Worm (Caenorhabditis elegans) whole organism, midembryonic: ENCODE measurements around the gene mps-2.

Source experiments
- cog-1 ChIP-seq: sonication (generic microtip); optimal IDR thresholded peaks from 2 replicates; lab custom pipeline; 2016; ENCODE audit warnings: missing genetic modification characterization, missing compliant biosample characterization
- ztf-29 ChIP-seq: fragments of 200-800 bp; sonication (Bioruptor generic); IDR thresholded peaks from 2 replicates; pipeline ENCODE4 v1.3.6; 2022; ENCODE audit warnings: missing genetic modification reagents, missing genetic modification characterization, missing compliant biosample characterization

ce11 chrII:319459-319858 lies 7.4 kb upstream of the mps-2 start, which contains the start of gene far-7:
- no peak for TF ChIP-seq cog-1 (tag; lab: Kevin White, UChicago)
- no peak for TF ChIP-seq ztf-29 (GFP tag; lab: Robert Waterston, UW)
